Worm (Caenorhabditis elegans) whole organism, dauer: Measurements from ENCODE around the gene F31F6.2.

Source experiments
- unc-62 ChIP-seq: sonication (generic microtip); optimal IDR thresholded peaks from 2 replicates; lab custom pipeline; 2017; ENCODE audit warnings: missing biosample characterization, missing genetic modification reagents, missing genetic modification characterization

Gene F31F6.2

DNA sequence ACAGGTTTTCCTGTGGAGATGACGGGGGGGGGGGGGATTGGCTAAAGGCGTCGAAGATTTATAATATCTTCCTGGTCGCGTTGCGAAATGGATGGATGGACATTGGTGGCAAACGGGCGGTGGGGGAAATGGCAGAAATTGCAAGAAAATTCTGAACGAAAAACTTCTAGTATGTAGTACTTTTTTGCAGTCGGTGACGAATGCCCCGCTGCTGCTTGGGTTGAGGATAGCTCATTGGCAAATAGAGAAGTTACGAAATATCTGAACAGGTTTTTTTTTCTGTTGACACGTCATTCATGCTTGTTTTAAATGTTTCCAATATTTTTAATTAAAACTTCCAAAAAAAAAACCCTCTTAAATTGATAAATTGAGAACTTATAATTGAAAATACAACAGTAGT, 52.2 kb downstream of the F31F6.2 start:
- TF ChIP-seq unc-62, result no peak
